Fruit fly (Drosophila melanogaster) whole organism, embryonic: ENCODE data around the gene CG7985.

Source experiments
- B-H1 ChIP-seq: fragments of 200-800 bp; sonication (Bioruptor generic); IDR thresholded peaks from 3 replicates; pipeline ENCODE4 v1.3.6; 2022; ENCODE audit warnings: missing biosample characterization, missing genetic modification characterization
- BEAF-32 ChIP-seq: fragments of 200-800 bp; sonication (Bioruptor generic); optimal IDR thresholded peaks from 3 replicates; lab custom pipeline; 2017; ENCODE audit warnings: missing biosample characterization, missing genetic modification characterization, mild to moderate bottlenecking, moderate library complexity, missing genetic modification reagents
- Bdp1 ChIP-seq: fragments of 200-800 bp; sonication (Bioruptor generic); optimal IDR thresholded peaks from 3 replicates; lab custom pipeline; 2016; ENCODE audit warnings: missing biosample characterization, missing genetic modification characterization
- Bgb ChIP-seq: fragments of 200-800 bp; sonication (Bioruptor generic); IDR thresholded peaks from 2 replicates; pipeline ENCODE4 v1.3.6; 2022; ENCODE audit warnings: missing biosample characterization, missing genetic modification characterization; ENCODE audit not compliant: partially characterized antibody
- BtbVII ChIP-seq: fragments of 200-800 bp; sonication (Bioruptor generic); optimal IDR thresholded peaks from 3 replicates; lab custom pipeline; 2017; ENCODE audit warnings: missing biosample characterization, mild to moderate bottlenecking, missing genetic modification characterization
- CG12391 ChIP-seq: fragments of 200-800 bp; sonication (Bioruptor generic); optimal IDR thresholded peaks from 3 replicates; lab custom pipeline; 2018; ENCODE audit warnings: missing biosample characterization, mild to moderate bottlenecking, missing genetic modification characterization, moderate library complexity
- CG16813 ChIP-seq: fragments of 200-800 bp; sonication (Bioruptor generic); IDR thresholded peaks from 3 replicates; pipeline ENCODE4 v1.3.6; 2022; ENCODE audit warnings: missing biosample characterization, missing genetic modification characterization; ENCODE audit not compliant: partially characterized antibody
- CG16815 ChIP-seq: fragments of 200-800 bp; sonication (Bioruptor generic); optimal IDR thresholded peaks from 3 replicates; lab custom pipeline; 2017; ENCODE audit warnings: missing biosample characterization, mild to moderate bottlenecking, missing genetic modification characterization
- CG17328 ChIP-seq: fragments of 200-800 bp; sonication (Bioruptor generic); IDR thresholded peaks from 2 replicates; pipeline ENCODE4 v1.3.6; 2022; ENCODE audit warnings: missing biosample characterization, missing genetic modification characterization
- CG17568 ChIP-seq: fragments of 200-800 bp; sonication (Bioruptor generic); optimal IDR thresholded peaks from 2 replicates; lab custom pipeline; 2018; ENCODE audit warnings: missing biosample characterization, mild to moderate bottlenecking, missing genetic modification characterization, moderate library complexity
- CG18262 ChIP-seq: fragments of 200-800 bp; optimal IDR thresholded peaks from 3 replicates; lab custom pipeline; 2019; ENCODE audit warnings: missing biosample characterization, mild to moderate bottlenecking, missing genetic modification characterization, moderate library complexity
- CG2678 ChIP-seq: fragments of 200-800 bp; sonication (Bioruptor generic); optimal IDR thresholded peaks from 3 replicates; lab custom pipeline; 2019; ENCODE audit warnings: missing biosample characterization, mild to moderate bottlenecking, missing genetic modification characterization, moderate library complexity
- CG30403 ChIP-seq: fragments of 200-800 bp; sonication (Bioruptor generic); optimal IDR thresholded peaks from 3 replicates; lab custom pipeline; 2016; ENCODE audit warnings: missing biosample characterization, missing genetic modification characterization
- CG31365 ChIP-seq: fragments of 200-800 bp; sonication (Bioruptor generic); optimal IDR thresholded peaks from 2 replicates; lab custom pipeline; 2018; ENCODE audit warnings: missing biosample characterization, mild to moderate bottlenecking, missing genetic modification characterization
- CG5180 ChIP-seq: fragments of 200-800 bp; sonication (Bioruptor generic); optimal IDR thresholded peaks from 3 replicates; lab custom pipeline; 2017; ENCODE audit warnings: missing biosample characterization, missing genetic modification characterization, mild to moderate bottlenecking, moderate library complexity, missing genetic modification reagents
- CG6854 ChIP-seq: fragments of 200-800 bp; sonication (Bioruptor generic); optimal IDR thresholded peaks from 3 replicates; lab custom pipeline; 2017; ENCODE audit warnings: missing biosample characterization, mild to moderate bottlenecking, missing genetic modification characterization
- E2f1 ChIP-seq: fragments of 200-800 bp; sonication (Bioruptor generic); IDR thresholded peaks from 2 replicates; pipeline ENCODE4 v1.3.6; 2022; ENCODE audit warnings: missing biosample characterization, missing genetic modification characterization
- Hey ChIP-seq: fragments of 200-800 bp; sonication (Bioruptor generic); optimal IDR thresholded peaks from 3 replicates; lab custom pipeline; 2018; ENCODE audit warnings: missing biosample characterization, mild to moderate bottlenecking, missing genetic modification characterization
- Hsf ChIP-seq: fragments of 200-800 bp; sonication (Bioruptor generic); optimal IDR thresholded peaks from 3 replicates; lab custom pipeline; 2016; ENCODE audit warnings: missing biosample characterization, missing genetic modification characterization
- Jarid2 ChIP-seq: fragments of 200-800 bp; sonication (Bioruptor generic); optimal IDR thresholded peaks from 3 replicates; lab custom pipeline; 2017; ENCODE audit warnings: mild to moderate bottlenecking, missing biosample characterization, missing genetic modification reagents, missing genetic modification characterization
- MBD-R2 ChIP-seq: fragments of 200-800 bp; sonication (Bioruptor generic); IDR thresholded peaks from 2 replicates; pipeline ENCODE4 v1.3.6; 2022; ENCODE audit warnings: missing biosample characterization, missing genetic modification characterization
- NFAT ChIP-seq: fragments of 200-800 bp; sonication (Bioruptor generic); IDR thresholded peaks from 2 replicates; pipeline ENCODE4 v1.3.6; 2022; ENCODE audit warnings: missing biosample characterization, missing genetic modification characterization
- Nf-YC ChIP-seq: fragments of 200-800 bp; optimal IDR thresholded peaks from 3 replicates; lab custom pipeline; 2019; ENCODE audit warnings: missing biosample characterization, mild to moderate bottlenecking, missing genetic modification characterization, moderate library complexity
- Opbp ChIP-seq: fragments of 200-800 bp; sonication (Bioruptor generic); IDR thresholded peaks from 3 replicates; pipeline ENCODE4 v1.3.6; 2022; ENCODE audit warnings: missing biosample characterization, missing genetic modification characterization; ENCODE audit not compliant: partially characterized antibody
- Scr ChIP-seq: fragments of 200-800 bp; sonication (Bioruptor generic); IDR thresholded peaks from 2 replicates; pipeline ENCODE4 v1.3.6; 2022; ENCODE audit warnings: missing biosample characterization, missing genetic modification characterization; ENCODE audit not compliant: partially characterized antibody
- Side ChIP-seq: fragments of 200-800 bp; sonication (Bioruptor generic); optimal IDR thresholded peaks from 2 replicates; lab custom pipeline; 2016; ENCODE audit warnings: missing biosample characterization, missing genetic modification characterization
- Sin3A ChIP-seq: fragments of >200 bp; optimal IDR thresholded peaks from 2 replicates; lab custom pipeline; 2018
- ac ChIP-seq: fragments of 200-800 bp; sonication (Bioruptor generic); optimal IDR thresholded peaks from 3 replicates; lab custom pipeline; 2017; ENCODE audit warnings: missing biosample characterization, mild to moderate bottlenecking, missing genetic modification characterization
- amos ChIP-seq: fragments of 200-800 bp; sonication (Bioruptor generic); IDR thresholded peaks from 2 replicates; pipeline ENCODE4 v1.3.6; 2022; ENCODE audit warnings: missing biosample characterization, missing genetic modification characterization; ENCODE audit not compliant: partially characterized antibody
- ase ChIP-seq: fragments of 200-800 bp; sonication (Bioruptor generic); IDR thresholded peaks from 3 replicates; pipeline ENCODE4 v1.3.6; 2022; ENCODE audit warnings: missing biosample characterization, missing genetic modification characterization
- bab2 ChIP-seq: fragments of 200-800 bp; sonication (Bioruptor generic); optimal IDR thresholded peaks from 2 replicates; lab custom pipeline; 2016; ENCODE audit warnings: missing biosample characterization, missing genetic modification characterization
- cad ChIP-seq: fragments of >200 bp; optimal IDR thresholded peaks from 2 replicates; lab custom pipeline; 2017; ENCODE audit warnings: missing biosample characterization, missing genetic modification characterization
- corto ChIP-seq: fragments of 200-800 bp; sonication (Bioruptor generic); optimal IDR thresholded peaks from 2 replicates; lab custom pipeline; 2016; ENCODE audit warnings: missing biosample characterization, mild to moderate bottlenecking, missing genetic modification characterization, moderate library complexity
- da ChIP-seq: fragments of 200-800 bp; sonication (Bioruptor generic); optimal IDR thresholded peaks from 2 replicates; lab custom pipeline; 2016; ENCODE audit warnings: missing biosample characterization, missing genetic modification characterization
- dm ChIP-seq: fragments of 200-800 bp; sonication (Bioruptor generic); optimal IDR thresholded peaks from 3 replicates; lab custom pipeline; 2016; ENCODE audit warnings: missing biosample characterization, missing genetic modification characterization
- dmrt99B ChIP-seq: fragments of 200-800 bp; sonication (Bioruptor generic); optimal IDR thresholded peaks from 2 replicates; lab custom pipeline; 2018; ENCODE audit warnings: missing biosample characterization, mild to moderate bottlenecking, missing genetic modification characterization, moderate library complexity
- ewg ChIP-seq: fragments of 200-800 bp; sonication (Bioruptor generic); optimal IDR thresholded peaks from 3 replicates; lab custom pipeline; 2017; ENCODE audit warnings: mild to moderate bottlenecking, missing biosample characterization, missing genetic modification reagents, missing genetic modification characterization
- inv ChIP-seq: fragments of 200-800 bp; sonication (Bioruptor generic); IDR thresholded peaks from 2 replicates; pipeline ENCODE4 v1.3.6; 2022; ENCODE audit warnings: missing biosample characterization, missing genetic modification characterization; ENCODE audit not compliant: partially characterized antibody
- lmd ChIP-seq: fragments of 200-800 bp; sonication (Bioruptor generic); IDR thresholded peaks from 2 replicates; pipeline ENCODE4 v1.3.6; 2022; ENCODE audit warnings: missing biosample characterization, missing genetic modification characterization
- mld ChIP-seq: fragments of 200-800 bp; sonication (Bioruptor generic); IDR thresholded peaks from 3 replicates; pipeline ENCODE4 v1.3.6; 2022; ENCODE audit warnings: missing biosample characterization, missing genetic modification characterization; ENCODE audit not compliant: partially characterized antibody
- nau ChIP-seq: fragments of 200-800 bp; sonication (Bioruptor generic); optimal IDR thresholded peaks from 3 replicates; lab custom pipeline; 2017; ENCODE audit warnings: missing biosample characterization, mild to moderate bottlenecking, missing genetic modification characterization, missing genetic modification reagents
- nerfin-1 ChIP-seq: fragments of 200-800 bp; sonication (Bioruptor generic); optimal IDR thresholded peaks from 3 replicates; lab custom pipeline; 2019; ENCODE audit warnings: missing biosample characterization, mild to moderate bottlenecking, missing genetic modification characterization, moderate library complexity
- nerfin-2 ChIP-seq: fragments of 200-800 bp; sonication (Bioruptor generic); IDR thresholded peaks from 2 replicates; pipeline ENCODE4 v1.3.6; 2022; ENCODE audit warnings: missing biosample characterization, missing genetic modification characterization; ENCODE audit not compliant: partially characterized antibody
- pfk ChIP-seq: fragments of 200-800 bp; sonication (Bioruptor generic); optimal IDR thresholded peaks from 2 replicates; lab custom pipeline; 2018; ENCODE audit warnings: missing biosample characterization, mild to moderate bottlenecking, missing genetic modification characterization, moderate library complexity
- stwl ChIP-seq: fragments of 200-800 bp; sonication (Bioruptor generic); optimal IDR thresholded peaks from 3 replicates; lab custom pipeline; 2018; ENCODE audit warnings: missing biosample characterization, mild to moderate bottlenecking, missing genetic modification characterization, moderate library complexity
- tio ChIP-seq: fragments of 200-800 bp; sonication (Bioruptor generic); optimal IDR thresholded peaks from 2 replicates; lab custom pipeline; 2017; ENCODE audit warnings: missing biosample characterization, missing genetic modification characterization, inconsistent platforms
- unc-4 ChIP-seq: fragments of 200-800 bp; sonication (Bioruptor generic); IDR thresholded peaks from 2 replicates; pipeline ENCODE4 v1.3.6; 2022; ENCODE audit warnings: missing biosample characterization, missing genetic modification characterization; ENCODE audit not compliant: partially characterized antibody

The CG7985 gene

dm6 chr3R:18242089-18242955 is 42.7 kb downstream of the CG7985 start, which contains the start of the genes CG7156 and 14-3-3epsilon (continued):
- no peak for TF ChIP-seq Hey
- TF ChIP-seq CG16815 (GFP tag; lab: Kevin White, UChicago): peak; percentile 9
- peak; percentile 7 for TF ChIP-seq nerfin-1 (tag; lab: Kevin White, UChicago)
- TF ChIP-seq nau: no peak
- peak; percentile 49 for TF ChIP-seq dm (GFP tag; lab: Kevin White, UChicago)
- TF ChIP-seq amos (GFP tag; lab: Robert Waterston, UW): peak; percentile 64
- no peak for TF ChIP-seq CG31365
- TF ChIP-seq NFAT (GFP tag; lab: Robert Waterston, UW): 0 out of 2 replicates have a peak, but pooled peaks have one; percentile 3
- peak; percentile 25 for TF ChIP-seq BtbVII
- TF ChIP-seq ewg (GFP tag; lab: Kevin White, UChicago): peak; percentile 100
- peak; percentile 45; the same call in 1 of the 2 replicates for TF ChIP-seq unc-4 (GFP tag; lab: Robert Waterston, UW)
- TF ChIP-seq Bgb: 0 out of 2 replicates have a peak, but pooled peaks have one; percentile 51
- peak; percentile 43 for TF ChIP-seq Hsf (GFP tag; lab: Kevin White, UChicago)
- peak; percentile 67 for TF ChIP-seq CG30403 (GFP tag; lab: Kevin White, UChicago)
- TF ChIP-seq corto (GFP tag; lab: Kevin White, UChicago): no peak
- TF ChIP-seq Scr (GFP tag; lab: Robert Waterston, UW): peak; percentile 74
- no peak for TF ChIP-seq Bdp1 (GFP tag; lab: Kevin White, UChicago)
- TF ChIP-seq Nf-YC (tag; lab: Kevin White, UChicago): peak; percentile 49
- TF ChIP-seq Side (GFP tag; lab: Kevin White, UChicago): no peak
- TF ChIP-seq mld: 0 out of 3 replicates have a peak, but pooled peaks have one; percentile 26
- peak; percentile 69 for TF ChIP-seq CG17328
- peak; percentile 70 for TF ChIP-seq CG16813 (GFP tag; lab: Robert Waterston, UW)
- peak; percentile 39 for TF ChIP-seq bab2
- peak; percentile 92 for TF ChIP-seq BEAF-32 (GFP tag; lab: Kevin White, UChicago)
- no peak for TF ChIP-seq CG5180
- no peak for TF ChIP-seq nerfin-2 (GFP tag; lab: Robert Waterston, UW)
- TF ChIP-seq tio (GFP tag; lab: Kevin White, UChicago): no peak
- no peak for TF ChIP-seq cad (GFP tag; lab: Kevin White, UChicago)
- TF ChIP-seq Sin3A (lab: Kevin White, UChicago): peak; percentile 98
- no peak for TF ChIP-seq dmrt99B (tag; lab: Kevin White, UChicago)
- TF ChIP-seq ac: no peak
- TF ChIP-seq CG6854 (GFP tag; lab: Kevin White, UChicago): no peak
- 0 out of 3 replicates have a peak, but pooled peaks have one; percentile 5 for TF ChIP-seq ase (GFP tag; lab: Robert Waterston, UW)
- peak; percentile 77 for TF ChIP-seq Jarid2 (GFP tag; lab: Kevin White, UChicago)
- TF ChIP-seq CG2678 (tag; lab: Kevin White, UChicago): no peak
- peak; percentile 57; the same call in 1 of the 2 replicates for TF ChIP-seq MBD-R2 (GFP tag; lab: Robert Waterston, UW)
- peak; percentile 43 for TF ChIP-seq CG18262 (tag; lab: Kevin White, UChicago)
- TF ChIP-seq da (GFP tag; lab: Kevin White, UChicago): no peak
- no peak; the same call in 2 of the 3 replicates for TF ChIP-seq B-H1 (GFP tag; lab: Robert Waterston, UW)
- peak; percentile 77 for TF ChIP-seq CG12391
- TF ChIP-seq lmd (GFP tag; lab: Robert Waterston, UW): no peak
- peak; percentile 55 for TF ChIP-seq inv
- peak; percentile 7 for TF ChIP-seq pfk (GFP tag; lab: Kevin White, UChicago)
- TF ChIP-seq E2f1 (GFP tag; lab: Robert Waterston, UW): 0 out of 2 replicates have a peak, but pooled peaks have one; percentile 45
- peak; percentile 12 for TF ChIP-seq stwl (tag; lab: Kevin White, UChicago)
- TF ChIP-seq CG17568 (GFP tag; lab: Kevin White, UChicago): peak; percentile 66
- TF ChIP-seq Opbp (GFP tag; lab: Robert Waterston, UW): 0 out of 3 replicates have a peak, but pooled peaks have one; percentile 22
